Worm (Caenorhabditis elegans) whole organism, mixed stage, embryonic: ENCODE measurements around the gene C06B8.3.
A peak's percentile ranks its signal among the peaks of the same experiment; 100 is the strongest.

Experiments
- M03D4.4 ChIP-seq: sonication (generic microtip); optimal IDR thresholded peaks from 2 replicates; lab custom pipeline; 2017; ENCODE audit warnings: mild to moderate bottlenecking, missing genetic modification characterization, missing compliant biosample characterization
- bed-3 ChIP-seq: fragments of 200-800 bp; sonication (Bioruptor generic); optimal IDR thresholded peaks from 3 replicates; lab custom pipeline; 2018; ENCODE audit warnings: mild to moderate bottlenecking, missing genetic modification characterization, moderate library complexity, missing compliant biosample characterization
- ceh-39 ChIP-seq: fragments of 150-350 bp; optimal IDR thresholded peaks from 2 replicates; lab custom pipeline; 2014; ENCODE audit warnings: missing biosample characterization, missing genetic modification characterization
- ceh-43 ChIP-seq: fragments of 200-800 bp; sonication (Bioruptor generic); optimal IDR thresholded peaks from 2 replicates; lab custom pipeline; 2018; ENCODE audit warnings: mild to moderate bottlenecking, missing genetic modification characterization, moderate library complexity, missing compliant biosample characterization
- ces-1 ChIP-seq: fragments of 150-350 bp; optimal IDR thresholded peaks from 2 replicates; lab custom pipeline; 2014; ENCODE audit warnings: missing biosample characterization, missing genetic modification reagents, missing genetic modification characterization
- cnd-1 ChIP-seq: fragments of 200-800 bp; sonication (Bioruptor generic); optimal IDR thresholded peaks from 2 replicates; lab custom pipeline; 2018; ENCODE audit warnings: mild to moderate bottlenecking, missing genetic modification characterization, missing compliant biosample characterization
- drap-1 ChIP-seq: fragments of 200-800 bp; sonication (Bioruptor generic); optimal IDR thresholded peaks from 3 replicates; lab custom pipeline; 2018; ENCODE audit warnings: mild to moderate bottlenecking, missing genetic modification characterization, missing compliant biosample characterization
- elt-1 ChIP-seq: sonication (generic microtip); optimal IDR thresholded peaks from 2 replicates; lab custom pipeline; 2017; ENCODE audit warnings: missing genetic modification characterization, mild to moderate bottlenecking, missing compliant biosample characterization, antibody characterized with exemption, moderate library complexity, borderline replicate concordance; ENCODE audit not compliant: insufficient read depth
- elt-3 ChIP-seq: fragments of 150-350 bp; optimal IDR thresholded peaks from 2 replicates; lab custom pipeline; 2014; ENCODE audit warnings: missing biosample characterization, missing genetic modification characterization
- flh-1 ChIP-seq: fragments of 200-800 bp; sonication (Bioruptor generic); optimal IDR thresholded peaks from 2 replicates; lab custom pipeline; 2018; ENCODE audit warnings: mild to moderate bottlenecking, missing genetic modification characterization, moderate library complexity, missing compliant biosample characterization
- ham-2 ChIP-seq: fragments of 200-800 bp; sonication (Bioruptor generic); optimal IDR thresholded peaks from 2 replicates; lab custom pipeline; 2018; ENCODE audit warnings: mild to moderate bottlenecking, missing genetic modification characterization, missing compliant biosample characterization
- hlh-1 ChIP-seq: fragments of 150-350 bp; optimal IDR thresholded peaks from 2 replicates; lab custom pipeline; 2014; ENCODE audit warnings: missing biosample characterization, missing genetic modification reagents, missing genetic modification characterization
- lin-13 ChIP-seq: fragments of 150-350 bp; optimal IDR thresholded peaks from 2 replicates; lab custom pipeline; 2014; ENCODE audit warnings: missing biosample characterization, missing genetic modification characterization
- lsy-2 ChIP-seq: fragments of 150-350 bp; optimal IDR thresholded peaks from 2 replicates; lab custom pipeline; 2014; ENCODE audit warnings: missing biosample characterization, missing genetic modification characterization
- mab-5 ChIP-seq: fragments of 150-350 bp; optimal IDR thresholded peaks from 2 replicates; lab custom pipeline; 2014; ENCODE audit warnings: missing biosample characterization, missing genetic modification characterization
- mls-2 ChIP-seq: sonication (generic microtip); optimal IDR thresholded peaks from 2 replicates; lab custom pipeline; 2016; ENCODE audit warnings: mild to moderate bottlenecking, missing genetic modification characterization, moderate library complexity, missing compliant biosample characterization
- nhr-12 ChIP-seq: fragments of 150-350 bp; optimal IDR thresholded peaks from 2 replicates; lab custom pipeline; 2014; ENCODE audit warnings: missing biosample characterization, missing genetic modification characterization
- nhr-2 ChIP-seq: fragments of 150-350 bp; optimal IDR thresholded peaks from 2 replicates; lab custom pipeline; 2014; ENCODE audit warnings: missing biosample characterization, missing genetic modification characterization
- nhr-237 ChIP-seq: fragments of 150-350 bp; optimal IDR thresholded peaks from 2 replicates; lab custom pipeline; 2014; ENCODE audit warnings: missing biosample characterization, missing genetic modification characterization
- nhr-28 ChIP-seq: fragments of 150-350 bp; optimal IDR thresholded peaks from 2 replicates; lab custom pipeline; 2014; ENCODE audit warnings: missing biosample characterization, missing genetic modification characterization
- nhr-76 ChIP-seq: sonication (generic microtip); optimal IDR thresholded peaks from 2 replicates; lab custom pipeline; 2017; ENCODE audit warnings: missing biosample characterization, missing genetic modification characterization
- pha-4 ChIP-seq: fragments of 150-350 bp; optimal IDR thresholded peaks from 2 replicates; lab custom pipeline; 2018; ENCODE audit warnings: missing biosample characterization, missing genetic modification reagents, missing genetic modification characterization
- sem-2 ChIP-seq: fragments of 200-800 bp; sonication (Bioruptor generic); optimal IDR thresholded peaks from 2 replicates; lab custom pipeline; 2018; ENCODE audit warnings: mild to moderate bottlenecking, missing genetic modification characterization, missing compliant biosample characterization
- snpc-4 ChIP-seq: fragments of 150-350 bp; optimal IDR thresholded peaks from 2 replicates; lab custom pipeline; 2014; ENCODE audit warnings: missing biosample characterization, missing genetic modification characterization
- tbx-8 ChIP-seq: fragments of 200-800 bp; sonication (Bioruptor generic); optimal IDR thresholded peaks from 2 replicates; lab custom pipeline; 2018; ENCODE audit warnings: mild to moderate bottlenecking, missing genetic modification characterization, moderate library complexity, missing compliant biosample characterization
- unc-120 ChIP-seq: sonication (generic microtip); optimal IDR thresholded peaks from 2 replicates; lab custom pipeline; 2017; ENCODE audit warnings: missing genetic modification characterization, missing compliant biosample characterization; ENCODE audit not compliant: poor library complexity, severe bottlenecking
- unc-39 ChIP-seq: fragments of 150-350 bp; optimal IDR thresholded peaks from 2 replicates; lab custom pipeline; 2014; ENCODE audit warnings: missing biosample characterization, missing genetic modification characterization
- zip-8 ChIP-seq: fragments of 150-350 bp; optimal IDR thresholded peaks from 2 replicates; lab custom pipeline; 2014; ENCODE audit warnings: missing biosample characterization, missing genetic modification characterization
- ztf-11 ChIP-seq: fragments of 150-350 bp; optimal IDR thresholded peaks from 2 replicates; lab custom pipeline; 2014; ENCODE audit warnings: missing biosample characterization, missing genetic modification characterization

C06B8.3 gene

ce11 chrV:15487764-15488163 is 3.3 kb upstream of the C06B8.3 start, which contains the start of gene srw-21:
Gene srw-21, plus strand, starts transcription at chrV:15488064.
- TF ChIP-seq drap-1 (GFP tag; lab: Kevin White, UChicago) (no peak), cnd-1 (tag; lab: Kevin White, UChicago) (no peak), M03D4.4 (tag; lab: Kevin White, UChicago) (no peak), sem-2 (GFP tag; lab: Kevin White, UChicago) (no peak), lin-13 (no peak), nhr-28 (tag; lab: Kevin White, UChicago) (no peak), tbx-8 (no peak), flh-1 (GFP tag; lab: Kevin White, UChicago) (no peak), elt-1 (tag; lab: Kevin White, UChicago) (no peak), bed-3 (GFP tag; lab: Kevin White, UChicago) (no peak), ceh-39 (tag; lab: Kevin White, UChicago) (no peak), nhr-12 (tag; lab: Kevin White, UChicago) (no peak), ces-1 (GFP tag; lab: Kevin White, UChicago) (no peak), nhr-2 (tag; lab: Kevin White, UChicago) (no peak), zip-8 (tag; lab: Kevin White, UChicago) (no peak), mls-2 (tag; lab: Kevin White, UChicago) (no peak), mab-5 (no peak), elt-3 (tag; lab: Kevin White, UChicago) (no peak)
- TF ChIP-seq, all 35 proteins: peak for 0

- no peak for TF ChIP-seq M03D4.4 (tag; lab: Kevin White, UChicago)
- no peak for TF ChIP-seq flh-1 (GFP tag; lab: Kevin White, UChicago)
- no peak for TF ChIP-seq nhr-76 (tag; lab: Kevin White, UChicago)
- no peak for TF ChIP-seq nhr-2 (tag; lab: Kevin White, UChicago)
- no peak for TF ChIP-seq ztf-11
- TF ChIP-seq elt-1 (tag; lab: Kevin White, UChicago) = no peak
- TF ChIP-seq nhr-237 (tag; lab: Kevin White, UChicago) = no peak
- TF ChIP-seq bed-3 (GFP tag; lab: Kevin White, UChicago) = no peak
- TF ChIP-seq unc-120 (tag; lab: Kevin White, UChicago) = no peak
- TF ChIP-seq ham-2 = no peak
- TF ChIP-seq mab-5 = no peak
- TF ChIP-seq lsy-2 (tag; lab: Kevin White, UChicago) = no peak
- TF ChIP-seq elt-3 (tag; lab: Kevin White, UChicago) = no peak
- TF ChIP-seq ceh-39 (tag; lab: Kevin White, UChicago) = no peak
- no peak for TF ChIP-seq hlh-1
Observed at ce11 chrV:15483563-15483962, 874 bp downstream of the C06B8.3 start.

- TF ChIP-seq zip-8 (tag; lab: Kevin White, UChicago) (no peak), ceh-43 (GFP tag; lab: Kevin White, UChicago) (no peak), mab-5 (no peak), pha-4 (tag; lab: Kevin White, UChicago) (no peak), elt-1 (tag; lab: Kevin White, UChicago) (peak; percentile 61), sem-2 (GFP tag; lab: Kevin White, UChicago) (no peak)
Observed at ce11 chrV:15481374-15481773, 3.1 kb downstream of the C06B8.3 start, which contains the start of gene nhr-150. Gene nhr-150, minus strand, starts transcription at chrV:15481465.

- TF ChIP-seq bed-3 (GFP tag; lab: Kevin White, UChicago) = no peak
- TF ChIP-seq mls-2 (tag; lab: Kevin White, UChicago) = no peak
- no peak for TF ChIP-seq elt-3 (tag; lab: Kevin White, UChicago)
- TF ChIP-seq ceh-43 (GFP tag; lab: Kevin White, UChicago) = no peak
- no peak for TF ChIP-seq elt-1 (tag; lab: Kevin White, UChicago)
- no peak for TF ChIP-seq nhr-28 (tag; lab: Kevin White, UChicago)
Observed at ce11 chrV:15480505-15481075, 3.8 kb downstream of the C06B8.3 start.

DNA sequence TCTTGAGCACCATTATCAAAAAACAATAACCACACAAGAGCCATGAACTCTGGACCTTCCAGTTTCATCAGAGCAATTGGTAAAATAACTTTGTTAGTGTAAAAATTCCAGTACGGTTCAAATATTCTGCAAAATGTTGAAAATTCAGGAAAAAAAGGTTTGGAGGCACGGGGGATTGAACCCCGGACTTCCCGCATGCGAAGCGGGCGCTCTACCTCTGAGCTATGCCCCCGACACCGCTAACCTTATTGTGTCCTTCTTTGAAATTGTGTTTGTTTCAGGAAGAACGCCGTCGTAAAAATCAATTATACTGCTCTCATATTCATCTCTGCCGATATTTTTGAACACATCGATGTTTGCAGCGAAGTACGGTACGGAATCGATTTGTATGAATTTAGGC is 4.6 kb downstream of the C06B8.3 start:
- TF ChIP-seq unc-39 (tag; lab: Kevin White, UChicago) (no peak), flh-1 (GFP tag; lab: Kevin White, UChicago) (no peak), pha-4 (tag; lab: Kevin White, UChicago) (no peak), sem-2 (GFP tag; lab: Kevin White, UChicago) (no peak), cnd-1 (tag; lab: Kevin White, UChicago) (no peak), ham-2 (no peak), nhr-12 (tag; lab: Kevin White, UChicago) (no peak), bed-3 (GFP tag; lab: Kevin White, UChicago) (no peak), snpc-4 (tag; lab: Kevin White, UChicago) (no peak), elt-3 (tag; lab: Kevin White, UChicago) (no peak), tbx-8 (no peak), ces-1 (GFP tag; lab: Kevin White, UChicago) (no peak), nhr-2 (tag; lab: Kevin White, UChicago) (no peak), nhr-237 (tag; lab: Kevin White, UChicago) (no peak), mab-5 (no peak), lin-13 (no peak)
